Fruit fly (Drosophila melanogaster) whole organism, wandering third instar larva: Measurements from ENCODE around the gene Sr-CI.
A peak's percentile ranks its signal among the peaks of the same experiment; 100 is the strongest.

ENCODE experiments used
- Abd-B ChIP-seq: fragments of >200 bp; optimal IDR thresholded peaks from 2 replicates; lab custom pipeline; 2017; ENCODE audit warnings: missing biosample characterization, missing genetic modification characterization
- CG32264 ChIP-seq: fragments of 200-800 bp; sonication (Bioruptor generic); optimal IDR thresholded peaks from 2 replicates; lab custom pipeline; 2016; ENCODE audit warnings: missing biosample characterization, missing genetic modification characterization
- CG9705 ChIP-seq: fragments of 200-800 bp; sonication (Bioruptor generic); optimal IDR thresholded peaks from 2 replicates; lab custom pipeline; 2018; ENCODE audit warnings: missing biosample characterization, mild to moderate bottlenecking, missing genetic modification characterization
- Dfd ChIP-seq: fragments of >200 bp; optimal IDR thresholded peaks from 2 replicates; lab custom pipeline; 2017; ENCODE audit warnings: missing biosample characterization, missing genetic modification characterization
- Dif ChIP-seq: fragments of 200-275, 200-300 bp; sonication (Bioruptor generic); optimal IDR thresholded peaks from 2 replicates; lab custom pipeline; 2018; ENCODE audit warnings: missing biosample characterization, missing genetic modification characterization; ENCODE audit not compliant: partially characterized antibody
- HLH106 ChIP-seq: fragments of 200-800 bp; optimal IDR thresholded peaks from 3 replicates; lab custom pipeline; 2019; ENCODE audit warnings: missing biosample characterization, mild to moderate bottlenecking, missing genetic modification characterization, moderate library complexity
- Hnf4 ChIP-seq: fragments of 200-800 bp; sonication (Bioruptor generic); optimal IDR thresholded peaks from 2 replicates; lab custom pipeline; 2016; ENCODE audit warnings: missing biosample characterization, mild to moderate bottlenecking, missing genetic modification characterization
- Hr78 ChIP-seq: fragments of >200 bp; optimal IDR thresholded peaks from 2 replicates; lab custom pipeline; 2017; ENCODE audit warnings: missing biosample characterization, missing genetic modification characterization
- Hr83 ChIP-seq: fragments of 200-300 bp; sonication (Bioruptor generic); optimal IDR thresholded peaks from 2 replicates; lab custom pipeline; 2016; ENCODE audit warnings: missing biosample characterization, mild to moderate bottlenecking, missing genetic modification characterization, moderate library complexity; ENCODE audit not compliant: poor library complexity, severe bottlenecking
- Jra ChIP-seq: sonication (Bioruptor generic); optimal IDR thresholded peaks from 2 replicates; lab custom pipeline; 2016; ENCODE audit warnings: missing biosample characterization, missing genetic modification characterization
- Mio ChIP-seq: sonication (Bioruptor generic); optimal IDR thresholded peaks from 2 replicates; lab custom pipeline; 2016; ENCODE audit warnings: missing biosample characterization, missing genetic modification characterization
- Myc ChIP-seq: fragments of >200 bp; optimal IDR thresholded peaks from 2 replicates; lab custom pipeline; 2017
- N ChIP-seq: fragments of >200 bp; optimal IDR thresholded peaks from 2 replicates; lab custom pipeline; 2018; ENCODE audit warnings: missing biosample characterization, missing external identifiers, missing genetic modification characterization
- Sp1 ChIP-seq: fragments of 200-800 bp; sonication (Bioruptor generic); optimal IDR thresholded peaks from 3 replicates; lab custom pipeline; 2019; ENCODE audit warnings: missing biosample characterization, mild to moderate bottlenecking, missing genetic modification characterization, moderate library complexity
- Vsx2 ChIP-seq: fragments of 200-300, 225-300 bp; sonication (Bioruptor generic); optimal IDR thresholded peaks from 2 replicates; lab custom pipeline; 2018; ENCODE audit warnings: missing biosample characterization, missing genetic modification characterization; ENCODE audit not compliant: partially characterized antibody
- br ChIP-seq: fragments of 200-800 bp; sonication (Bioruptor generic); optimal IDR thresholded peaks from 2 replicates; lab custom pipeline; 2016; ENCODE audit warnings: missing biosample characterization, missing genetic modification characterization
- dl ChIP-seq, 2 experiments: fragments of 175-275, 200-275 bp in 1 of 2; fragments of 200-275 bp in 1 of 2; sonication (Bioruptor generic); optimal IDR thresholded peaks; lab custom pipeline; 2018; ENCODE audit warnings: mild to moderate bottlenecking in 2 of 2, missing biosample characterization in 2 of 2, missing genetic modification characterization in 2 of 2, moderate library complexity in 2 of 2; ENCODE audit not compliant: partially characterized antibody in 2 of 2, insufficient read depth in 1 of 2
- ey ChIP-seq: fragments of 200-800 bp; sonication (Bioruptor generic); optimal IDR thresholded peaks from 2 replicates; lab custom pipeline; 2016; ENCODE audit warnings: missing biosample characterization, missing genetic modification characterization
- foxo ChIP-seq, 2 experiments: fragments of 200-800 bp; sonication (Bioruptor generic); optimal IDR thresholded peaks; 2 replicates in 1 of 2; 3 replicates in 1 of 2; lab custom pipeline; 2016 to 2017; ENCODE audit warnings: missing biosample characterization in 2 of 2, missing genetic modification characterization in 2 of 2
- fru ChIP-seq: fragments of 200-800 bp; sonication (Bioruptor generic); optimal IDR thresholded peaks from 3 replicates; lab custom pipeline; 2016; ENCODE audit warnings: missing biosample characterization, mild to moderate bottlenecking, missing genetic modification characterization
- h ChIP-seq: fragments of 200-800 bp; sonication (Bioruptor generic); optimal IDR thresholded peaks from 3 replicates; lab custom pipeline; 2016; ENCODE audit warnings: missing biosample characterization, mild to moderate bottlenecking, missing genetic modification characterization
- jim ChIP-seq: fragments of 175-275, 200-325 bp; sonication (Bioruptor generic); optimal IDR thresholded peaks from 2 replicates; lab custom pipeline; 2016; ENCODE audit warnings: missing biosample characterization, mild to moderate bottlenecking, missing genetic modification characterization
- rgr ChIP-seq: fragments of 200-800 bp; sonication (Bioruptor generic); optimal IDR thresholded peaks from 3 replicates; lab custom pipeline; 2016; ENCODE audit warnings: missing biosample characterization, mild to moderate bottlenecking, missing genetic modification characterization
- sage ChIP-seq: fragments of 200-800 bp; sonication (Bioruptor generic); optimal IDR thresholded peaks from 2 replicates; lab custom pipeline; 2016; ENCODE audit warnings: missing biosample characterization, mild to moderate bottlenecking, missing genetic modification characterization
- sv ChIP-seq: fragments of 200-800 bp; sonication (Bioruptor generic); optimal IDR thresholded peaks from 3 replicates; lab custom pipeline; 2016; ENCODE audit warnings: missing biosample characterization, missing genetic modification characterization
- tai ChIP-seq: sonication (Bioruptor generic); optimal IDR thresholded peaks from 2 replicates; lab custom pipeline; 2016; ENCODE audit warnings: missing biosample characterization, missing genetic modification characterization
- woc ChIP-seq: sonication (Bioruptor generic); optimal IDR thresholded peaks from 2 replicates; lab custom pipeline; 2016; ENCODE audit warnings: missing biosample characterization, mild to moderate bottlenecking, missing genetic modification characterization

The Sr-CI gene

dm6 chr2L:4118983-4119670 lies 2.4 kb upstream of the Sr-CI start (continued):
- TF ChIP-seq h (GFP tag; lab: Kevin White, UChicago), result peak; percentile 86

dm6 chr2L:4120043-4120442 lies 1.5 kb upstream of the Sr-CI start, which contains the start of gene Sr-CIII:
TSS of gene Sr-CIII (plus strand) at chr2L:4120343.
- TF ChIP-seq Hr83 (GFP tag; lab: Kevin White, UChicago) (no peak), foxo (GFP tag; optimal IDR thresholded peaks at IDR 0.05; lab: Kevin White, UChicago) (no peak), ey (GFP tag; lab: Kevin White, UChicago) (no peak), Abd-B (GFP tag; lab: Kevin White, UChicago) (no peak), Mio (no peak), Vsx2 (GFP tag; lab: Kevin White, UChicago) (no peak), jim (GFP tag; lab: Kevin White, UChicago) (no peak), Myc (no peak)
- TF ChIP-seq, all 38 proteins: peak for 0

- TF ChIP-seq Sp1 (GFP tag; lab: Kevin White, UChicago), result no peak
- no peak for TF ChIP-seq fru (GFP tag; lab: Kevin White, UChicago)
- TF ChIP-seq sage (GFP tag; lab: Kevin White, UChicago), result no peak
- TF ChIP-seq, all 38 proteins: peak for 0
Measured at dm6 chr2L:4123050-4123449, 1.5 kb downstream of the Sr-CI start.

- TF ChIP-seq fru (GFP tag; lab: Kevin White, UChicago) (peak; percentile 16), sv (GFP tag; lab: Kevin White, UChicago) (peak; percentile 42), ey (GFP tag; lab: Kevin White, UChicago) (no peak)
Measured at dm6 chr2L:4124629-4125350, 3.3 kb downstream of the Sr-CI start.

- peak; percentile 18 for TF ChIP-seq woc (GFP tag; lab: Kevin White, UChicago)
- peak; percentile 54 for TF ChIP-seq h (GFP tag; lab: Kevin White, UChicago)
- peak; percentile 32 for TF ChIP-seq HLH106 (tag; lab: Kevin White, UChicago)
- peak; percentile 20 for TF ChIP-seq ey (GFP tag; lab: Kevin White, UChicago)
- no peak for TF ChIP-seq tai (GFP tag; lab: Kevin White, UChicago)
- TF ChIP-seq foxo (GFP tag; optimal IDR thresholded peaks at IDR 0.05; lab: Kevin White, UChicago), result peak in 1 of 2 experiments; percentile 51
- TF ChIP-seq rgr, result peak; percentile 32
- peak; percentile 29 for TF ChIP-seq fru (GFP tag; lab: Kevin White, UChicago)
- TF ChIP-seq CG32264 (GFP tag; lab: Kevin White, UChicago), result no peak
- TF ChIP-seq, all 38 proteins: peak for 7
Measured at dm6 chr2L:4128859-4129258, 7.4 kb downstream of the Sr-CI start.

dm6 chr2L:4132303-4132702 lies 10.8 kb downstream of the Sr-CI start:
- TF ChIP-seq Sp1 (GFP tag; lab: Kevin White, UChicago) (no peak), dl (GFP tag; optimal IDR thresholded peaks at IDR 0.05; lab: Kevin White, UChicago; ENCODE audit: insufficient read depth in 1 of 2, partially characterized antibody in 2 of 2) (no peak), Dif (GFP tag; lab: Kevin White, UChicago) (no peak), N (GFP tag; lab: Kevin White, UChicago) (no peak), Hr78 (GFP tag; lab: Kevin White, UChicago) (no peak), Dfd (GFP tag; lab: Kevin White, UChicago) (no peak), Hnf4 (no peak), br (GFP tag; lab: Kevin White, UChicago) (no peak), fru (GFP tag; lab: Kevin White, UChicago) (no peak), Jra (GFP tag; lab: Kevin White, UChicago) (no peak), CG9705 (GFP tag; lab: Kevin White, UChicago) (no peak), ey (GFP tag; lab: Kevin White, UChicago) (no peak), Vsx2 (GFP tag; lab: Kevin White, UChicago) (no peak), tai (GFP tag; lab: Kevin White, UChicago) (no peak)
